Worm (Caenorhabditis elegans): Measurements from ENCODE around the gene srlf-37.

The srlf-37 gene

DNA sequence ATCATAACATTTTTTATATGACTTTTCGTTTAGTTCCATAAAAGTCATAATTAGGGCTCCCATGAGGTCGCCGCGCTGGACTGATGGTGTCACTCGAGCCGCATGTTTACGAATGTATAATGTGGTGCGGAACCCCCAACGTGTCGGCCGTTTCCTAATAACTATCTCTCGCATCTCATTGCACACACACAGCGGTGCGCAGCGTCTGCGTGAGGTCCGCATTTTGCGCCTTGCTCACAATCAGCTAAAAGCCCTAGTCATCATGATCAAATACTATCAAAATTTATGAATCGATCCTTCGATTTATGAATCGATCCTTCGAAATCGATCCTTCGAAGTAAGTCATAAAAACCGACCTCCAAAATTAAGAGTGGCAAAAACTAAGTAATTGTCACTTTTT is 44.1 kb downstream of the srlf-37 start, which contains the start of gene srx-7:
Gene srx-7, plus strand, starts transcription at position 256 of the 400 bp plus-strand sequence.
- TF ChIP-seq med-1 (GFP tag; optimal IDR thresholded peaks at IDR 0.05; ENCODE audit: insufficient read depth), result no peak
- TF ChIP-seq klf-2 (GFP tag; conservative IDR thresholded peaks at IDR 0.05), result no peak
- no peak for TF ChIP-seq cog-1 (tag; optimal IDR thresholded peaks at IDR 0.05)
- no peak for TF ChIP-seq ztf-29 (GFP tag; IDR thresholded peaks at IDR 0.05)
- TF ChIP-seq tab-1 (GFP tag; IDR thresholded peaks at IDR 0.05), result no peak
- no peak for TF ChIP-seq ref-1 (GFP tag; conservative IDR thresholded peaks at IDR 0.05)
- no peak for TF ChIP-seq T22C8.4 (GFP tag; IDR thresholded peaks at IDR 0.05)
- TF ChIP-seq flt-1 (GFP tag; IDR thresholded peaks at IDR 0.05), result no peak
- TF ChIP-seq ztf-23 (GFP tag; IDR thresholded peaks at IDR 0.05), result no peak

DNA sequence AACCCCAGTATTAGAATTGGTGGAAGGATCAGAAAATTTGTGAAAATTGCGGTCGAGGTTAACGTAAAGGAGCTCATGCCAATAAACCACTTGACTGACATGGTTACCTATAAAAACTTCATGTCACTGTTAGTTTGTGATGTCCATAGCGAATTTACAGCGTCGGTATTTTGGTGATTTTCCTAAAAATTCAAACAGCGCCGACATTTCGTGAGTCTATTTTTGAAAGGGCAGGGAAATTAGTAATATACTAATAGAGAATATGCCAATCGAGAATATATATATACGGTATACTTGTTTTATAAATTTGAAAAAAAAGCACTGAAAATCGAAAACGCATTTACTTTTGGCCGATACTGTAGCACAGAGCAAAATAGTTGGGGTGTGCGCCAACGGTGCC is 48.0 kb downstream of the srlf-37 start, which contains the start of gene srx-8:
Gene srx-8, minus strand, starts transcription at position 101 of the 400 bp plus-strand sequence.
- TF ChIP-seq tab-1 (GFP tag; IDR thresholded peaks at IDR 0.05), result no peak
- TF ChIP-seq T22C8.4 (GFP tag; IDR thresholded peaks at IDR 0.05), result no peak
- TF ChIP-seq flt-1 (GFP tag; IDR thresholded peaks at IDR 0.05), result no peak
- no peak for TF ChIP-seq med-1 (GFP tag; optimal IDR thresholded peaks at IDR 0.05; ENCODE audit: insufficient read depth)
- no peak for TF ChIP-seq ref-1 (GFP tag; conservative IDR thresholded peaks at IDR 0.05)
- TF ChIP-seq ztf-29 (GFP tag; IDR thresholded peaks at IDR 0.05), result no peak
- TF ChIP-seq klf-2 (GFP tag; conservative IDR thresholded peaks at IDR 0.05), result no peak
- TF ChIP-seq ztf-23 (GFP tag; IDR thresholded peaks at IDR 0.05), result no peak
- no peak for TF ChIP-seq cog-1 (tag; optimal IDR thresholded peaks at IDR 0.05)

Data from whole organism, midembryonic.